Fruit fly (Drosophila melanogaster) whole organism, embryonic: ENCODE data around the gene c12.2.
A peak's percentile ranks its signal among the peaks of the same experiment; 100 is the strongest.

Source experiments
- Atf6 ChIP-seq: fragments of 200-800 bp; sonication (Bioruptor generic); IDR thresholded peaks from 2 replicates; pipeline ENCODE4 v1.3.6; 2022; ENCODE audit warnings: missing biosample characterization, missing genetic modification characterization
- CG10267 ChIP-seq: fragments of 200-800 bp; sonication (Bioruptor generic); optimal IDR thresholded peaks from 2 replicates; lab custom pipeline; 2018; ENCODE audit warnings: missing biosample characterization, mild to moderate bottlenecking, missing genetic modification characterization, moderate library complexity
- CG10431 ChIP-seq: fragments of 200-800 bp; sonication (Bioruptor generic); optimal IDR thresholded peaks from 3 replicates; lab custom pipeline; 2018; ENCODE audit warnings: missing biosample characterization, mild to moderate bottlenecking, missing genetic modification characterization
- CG11504 ChIP-seq: fragments of 200-800 bp; sonication (Bioruptor generic); optimal IDR thresholded peaks from 3 replicates; lab custom pipeline; 2019; ENCODE audit warnings: missing biosample characterization, mild to moderate bottlenecking, missing genetic modification characterization, moderate library complexity
- CG12155 ChIP-seq: fragments of 200-800 bp; sonication (Bioruptor generic); optimal IDR thresholded peaks from 3 replicates; lab custom pipeline; 2016; ENCODE audit warnings: missing biosample characterization, missing genetic modification characterization
- CG1233 ChIP-seq: fragments of 200-800 bp; sonication (Bioruptor generic); optimal IDR thresholded peaks from 4 replicates; lab custom pipeline; 2018; ENCODE audit warnings: missing biosample characterization, mild to moderate bottlenecking, missing genetic modification characterization
- CG12744 ChIP-seq: fragments of 200-800 bp; sonication (Bioruptor generic); optimal IDR thresholded peaks from 2 replicates; lab custom pipeline; 2016; ENCODE audit warnings: missing biosample characterization, missing genetic modification characterization
- CG13123 ChIP-seq: fragments of 200-800 bp; sonication (Bioruptor generic); optimal IDR thresholded peaks from 2 replicates; lab custom pipeline; 2016; ENCODE audit warnings: missing biosample characterization, missing genetic modification characterization
- CG15011 ChIP-seq: fragments of 200-800 bp; sonication (Bioruptor generic); optimal IDR thresholded peaks from 3 replicates; lab custom pipeline; 2018; ENCODE audit warnings: missing biosample characterization, mild to moderate bottlenecking, missing genetic modification characterization
- CG16813 ChIP-seq: fragments of 200-800 bp; sonication (Bioruptor generic); IDR thresholded peaks from 3 replicates; pipeline ENCODE4 v1.3.6; 2022; ENCODE audit warnings: missing biosample characterization, missing genetic modification characterization; ENCODE audit not compliant: partially characterized antibody
- CG17912 ChIP-seq: fragments of 200-800 bp; sonication (Bioruptor generic); optimal IDR thresholded peaks from 2 replicates; lab custom pipeline; 2018; ENCODE audit warnings: missing biosample characterization, mild to moderate bottlenecking, missing genetic modification characterization
- CG2120 ChIP-seq: fragments of 200-800 bp; sonication (Bioruptor generic); optimal IDR thresholded peaks from 3 replicates; lab custom pipeline; 2016; ENCODE audit warnings: missing biosample characterization, missing genetic modification characterization
- CG2199 ChIP-seq: fragments of 200-800 bp; sonication (Bioruptor generic); IDR thresholded peaks from 3 replicates; pipeline ENCODE4 v1.3.6; 2022; ENCODE audit warnings: missing biosample characterization, missing genetic modification characterization
- CG2875 ChIP-seq: fragments of 200-800 bp; sonication (Bioruptor generic); optimal IDR thresholded peaks from 2 replicates; lab custom pipeline; 2017; ENCODE audit warnings: missing biosample characterization, mild to moderate bottlenecking, missing genetic modification characterization, missing genetic modification reagents
- CG3995 ChIP-seq: fragments of 200-800 bp; sonication (Bioruptor generic); optimal IDR thresholded peaks from 3 replicates; lab custom pipeline; 2016; ENCODE audit warnings: missing biosample characterization, missing genetic modification characterization
- CG7928 ChIP-seq: fragments of 200-800 bp; sonication (Bioruptor generic); optimal IDR thresholded peaks from 2 replicates; lab custom pipeline; 2017; ENCODE audit warnings: missing biosample characterization, mild to moderate bottlenecking, missing genetic modification characterization
- CG9437 ChIP-seq: fragments of 200-800 bp; sonication (Bioruptor generic); optimal IDR thresholded peaks from 2 replicates; lab custom pipeline; 2018; ENCODE audit warnings: missing biosample characterization, mild to moderate bottlenecking, missing genetic modification characterization
- Elba2 ChIP-seq: fragments of 200-800 bp; sonication (Bioruptor generic); optimal IDR thresholded peaks from 3 replicates; lab custom pipeline; 2016; ENCODE audit warnings: missing biosample characterization, missing genetic modification characterization
- H15 ChIP-seq: fragments of 200-800 bp; sonication (Bioruptor generic); IDR thresholded peaks from 3 replicates; pipeline ENCODE4 v1.3.6; 2022; ENCODE audit warnings: missing biosample characterization, missing genetic modification characterization
- HmgZ ChIP-seq: fragments of 200-800 bp; sonication (Bioruptor generic); optimal IDR thresholded peaks from 2 replicates; lab custom pipeline; 2018; ENCODE audit warnings: missing biosample characterization, mild to moderate bottlenecking, missing genetic modification characterization
- NfI ChIP-seq: fragments of 200-800 bp; sonication (Bioruptor generic); optimal IDR thresholded peaks from 3 replicates; lab custom pipeline; 2018; ENCODE audit warnings: missing biosample characterization, mild to moderate bottlenecking, missing genetic modification characterization, moderate library complexity
- Pdp1 ChIP-seq, 2 experiments: fragments of 200-800 bp; sonication (Bioruptor generic); optimal IDR thresholded peaks; 3 replicates each; lab custom pipeline; 2016; ENCODE audit warnings: missing biosample characterization in 2 of 2, missing genetic modification characterization in 2 of 2, mild to moderate bottlenecking in 1 of 2, moderate library complexity in 1 of 2
- Side ChIP-seq: fragments of 200-800 bp; sonication (Bioruptor generic); optimal IDR thresholded peaks from 2 replicates; lab custom pipeline; 2016; ENCODE audit warnings: missing biosample characterization, missing genetic modification characterization
- Sry-β ChIP-seq: fragments of 200-800 bp; sonication (Bioruptor generic); optimal IDR thresholded peaks from 2 replicates; lab custom pipeline; 2018; ENCODE audit warnings: missing biosample characterization, mild to moderate bottlenecking, missing genetic modification characterization, moderate library complexity
- Sry-δ ChIP-seq: fragments of 200-800 bp; sonication (Bioruptor generic); optimal IDR thresholded peaks from 2 replicates; lab custom pipeline; 2016; ENCODE audit warnings: missing biosample characterization, missing genetic modification characterization
- YL-1 ChIP-seq: fragments of 200-800 bp; sonication (Bioruptor generic); optimal IDR thresholded peaks from 3 replicates; lab custom pipeline; 2017; ENCODE audit warnings: missing biosample characterization, mild to moderate bottlenecking, missing genetic modification characterization
- bsh ChIP-seq, 2 experiments: fragments of 200-800 bp; sonication (Bioruptor generic); optimal IDR thresholded peaks; 2 replicates each; lab custom pipeline; 2017 to 2018; ENCODE audit warnings: mild to moderate bottlenecking in 2 of 2, missing biosample characterization in 2 of 2, missing genetic modification characterization in 2 of 2, moderate library complexity in 1 of 2
- chinmo ChIP-seq: fragments of 200-800 bp; sonication (Bioruptor generic); IDR thresholded peaks from 4 replicates; pipeline ENCODE4 v1.3.6; 2022; ENCODE audit warnings: missing biosample characterization, missing genetic modification characterization; ENCODE audit not compliant: partially characterized antibody
- dm ChIP-seq: fragments of 200-800 bp; sonication (Bioruptor generic); optimal IDR thresholded peaks from 3 replicates; lab custom pipeline; 2016; ENCODE audit warnings: missing biosample characterization, missing genetic modification characterization
- dmrt11E ChIP-seq: fragments of 200-800 bp; sonication (Bioruptor generic); optimal IDR thresholded peaks from 3 replicates; lab custom pipeline; 2018; ENCODE audit warnings: missing biosample characterization, mild to moderate bottlenecking, missing genetic modification characterization, moderate library complexity
- esg ChIP-seq: fragments of 200-800 bp; sonication (Bioruptor generic); conservative IDR thresholded peaks from 2 replicates; pipeline ENCODE4 v1.3.6; 2022; ENCODE audit warnings: missing biosample characterization, missing genetic modification characterization
- fd102C ChIP-seq: fragments of 200-800 bp; sonication (Bioruptor generic); optimal IDR thresholded peaks from 2 replicates; lab custom pipeline; 2018; ENCODE audit warnings: missing biosample characterization, mild to moderate bottlenecking, missing genetic modification characterization, moderate library complexity
- fd3F ChIP-seq: fragments of 200-800 bp; sonication (Bioruptor generic); optimal IDR thresholded peaks from 2 replicates; lab custom pipeline; 2018; ENCODE audit warnings: missing biosample characterization, mild to moderate bottlenecking, missing genetic modification characterization, moderate library complexity
- hkb ChIP-seq, 2 experiments: fragments of 200-800 bp in 1 of 2; fragments of >200 bp in 1 of 2; sonication (Bioruptor generic) in 1 of 2; IDR thresholded peaks in 1 of 2; optimal IDR thresholded peaks in 1 of 2; 2 replicates each; pipeline versions ENCODE4 v1.3.6 to Lab custom; 2017 to 2022; ENCODE audit warnings: missing biosample characterization in 1 of 2, missing genetic modification characterization in 1 of 2
- inv ChIP-seq: fragments of 200-800 bp; sonication (Bioruptor generic); IDR thresholded peaks from 2 replicates; pipeline ENCODE4 v1.3.6; 2022; ENCODE audit warnings: missing biosample characterization, missing genetic modification characterization; ENCODE audit not compliant: partially characterized antibody
- kni ChIP-seq: fragments of 200-800 bp; sonication (Bioruptor generic); optimal IDR thresholded peaks from 3 replicates; lab custom pipeline; 2017; ENCODE audit warnings: mild to moderate bottlenecking, missing biosample characterization, missing genetic modification reagents, missing genetic modification characterization
- lab ChIP-seq: fragments of 200-800 bp; sonication (Bioruptor generic); optimal IDR thresholded peaks from 3 replicates; lab custom pipeline; 2017; ENCODE audit warnings: missing biosample characterization, missing genetic modification characterization, mild to moderate bottlenecking, moderate library complexity, missing genetic modification reagents
- repo ChIP-seq: fragments of 200-800 bp; sonication (Bioruptor generic); optimal IDR thresholded peaks from 2 replicates; lab custom pipeline; 2016; ENCODE audit warnings: missing biosample characterization, missing genetic modification characterization
- rib ChIP-seq: fragments of 200-800 bp; sonication (Bioruptor generic); IDR thresholded peaks from 2 replicates; pipeline ENCODE4 v1.3.6; 2022; ENCODE audit warnings: missing biosample characterization, missing genetic modification characterization
- row ChIP-seq: fragments of 200-800 bp; sonication (Bioruptor generic); IDR thresholded peaks from 3 replicates; pipeline ENCODE4 v1.3.6; 2022; ENCODE audit warnings: missing biosample characterization, missing genetic modification characterization
- sd ChIP-seq: fragments of 200-800 bp; sonication (Bioruptor generic); optimal IDR thresholded peaks from 3 replicates; lab custom pipeline; 2018; ENCODE audit warnings: missing biosample characterization, mild to moderate bottlenecking, missing genetic modification characterization, moderate library complexity
- sim ChIP-seq: fragments of 200-800 bp; sonication (Bioruptor generic); IDR thresholded peaks from 2 replicates; pipeline ENCODE4 v1.3.6; 2022; ENCODE audit warnings: missing biosample characterization, missing genetic modification characterization
- slou ChIP-seq: fragments of 200-800 bp; sonication (Bioruptor generic); optimal IDR thresholded peaks from 3 replicates; lab custom pipeline; 2016; ENCODE audit warnings: missing biosample characterization, missing genetic modification characterization
- sug ChIP-seq: fragments of 200-800 bp; optimal IDR thresholded peaks from 2 replicates; lab custom pipeline; 2019; ENCODE audit warnings: missing biosample characterization, mild to moderate bottlenecking, missing genetic modification characterization, moderate library complexity
- ttk ChIP-seq: fragments of 200-800 bp; sonication (Bioruptor generic); IDR thresholded peaks from 2 replicates; pipeline ENCODE4 v2.1.2; 2022; ENCODE audit warnings: missing biosample characterization, missing genetic modification characterization
- vvl ChIP-seq: fragments of 200-800 bp; sonication (Bioruptor generic); IDR thresholded peaks from 2 replicates; pipeline ENCODE4 v1.3.6; 2022; ENCODE audit warnings: missing biosample characterization, missing genetic modification characterization
- zfh2 ChIP-seq: fragments of 200-800 bp; sonication (Bioruptor generic); optimal IDR thresholded peaks from 2 replicates; lab custom pipeline; 2016; ENCODE audit warnings: missing biosample characterization, missing genetic modification characterization

c12.2 gene

dm6 chrX:9352112-9353096 is 33.2 kb downstream of the c12.2 start (continued):
- TF ChIP-seq CG13123 (GFP tag; lab: Kevin White, UChicago) (peak; percentile 5), sug (peak; percentile 78), CG17912 (no peak), fd3F (GFP tag; lab: Kevin White, UChicago) (peak; percentile 58), Sry-β (GFP tag; lab: Kevin White, UChicago) (peak; percentile 1), CG15011 (GFP tag; lab: Kevin White, UChicago) (peak; percentile 77), H15 (GFP tag; lab: Robert Waterston, UW) (peak; percentile 66), NfI (peak; percentile 80), CG12744 (GFP tag; lab: Kevin White, UChicago) (peak; percentile 65), CG10267 (tag; lab: Kevin White, UChicago) (peak; percentile 66), sd (peak; percentile 74), Pdp1 (GFP tag; optimal IDR thresholded peaks at IDR 0.05; lab: Kevin White, UChicago) (peak; percentile 63 to 75), hkb (optimal IDR thresholded peaks at IDR 0.05; lab: Kevin White, UChicago) (no peak), hkb (GFP tag; IDR thresholded peaks at IDR 0.05; lab: Robert Waterston, UW) (peak; percentile 70), CG3995 (GFP tag; lab: Kevin White, UChicago) (peak; percentile 48), lab (GFP tag; lab: Kevin White, UChicago) (peak; percentile 93), row (peak; percentile 85), dm (peak; percentile 1), CG9437 (GFP tag; lab: Kevin White, UChicago) (peak; percentile 68), zfh2 (peak; percentile 51), Side (GFP tag; lab: Kevin White, UChicago) (peak; percentile 65), sim (0 out of 2 replicates have a peak, but pooled peaks have one; percentile 41), inv (GFP tag; lab: Robert Waterston, UW) (no peak), ttk (peak; percentile 71), dmrt11E (tag; lab: Kevin White, UChicago) (peak; percentile 51), CG16813 (GFP tag; lab: Robert Waterston, UW) (no peak), YL-1 (no peak), CG11504 (peak; percentile 90), CG10431 (GFP tag; lab: Kevin White, UChicago) (no peak), CG2120 (peak; percentile 90), CG12155 (peak; percentile 73), Atf6 (GFP tag; lab: Robert Waterston, UW) (peak; percentile 84), HmgZ (tag; lab: Kevin White, UChicago) (peak; percentile 85), CG7928 (GFP tag; lab: Kevin White, UChicago) (peak; percentile 56), fd102C (GFP tag; lab: Kevin White, UChicago) (peak; percentile 16), CG2199 (no peak), rib (GFP tag; lab: Robert Waterston, UW) (peak; percentile 70; the same call in 1 of the 2 replicates), vvl (GFP tag; lab: Robert Waterston, UW) (peak; percentile 91), CG2875 (peak; percentile 66), kni (GFP tag; lab: Kevin White, UChicago) (peak; percentile 21), CG1233 (peak; percentile 66), esg (GFP tag; lab: Robert Waterston, UW) (peak; percentile 80), slou (GFP tag; lab: Kevin White, UChicago) (peak; percentile 67), Sry-δ (GFP tag; lab: Kevin White, UChicago) (no peak), Elba2 (GFP tag; lab: Kevin White, UChicago) (no peak), chinmo (GFP tag; lab: Robert Waterston, UW) (no peak), bsh (GFP tag; optimal IDR thresholded peaks at IDR 0.05; lab: Kevin White, UChicago) (peak in 1 of 2 experiments; percentile 83), repo (GFP tag; lab: Kevin White, UChicago) (no peak)
